Worm (Caenorhabditis elegans) whole organism, L2 larva: ENCODE results near the gene dpf-1.

Experiments used
- ama-1 ChIP-seq: fragments of 150-350 bp; optimal IDR thresholded peaks from 2 replicates; lab custom pipeline; 2018; ENCODE audit warnings: inconsistent platforms
- ceh-16 ChIP-seq: fragments of 150-350 bp; optimal IDR thresholded peaks from 2 replicates; lab custom pipeline; 2014; ENCODE audit warnings: missing biosample characterization, missing genetic modification characterization
- egl-27 ChIP-seq: sonication (generic microtip); optimal IDR thresholded peaks from 3 replicates; lab custom pipeline; 2017; ENCODE audit warnings: missing biosample characterization, missing genetic modification reagents, missing genetic modification characterization
- lin-13 ChIP-seq: fragments of 150-350 bp; optimal IDR thresholded peaks from 2 replicates; lab custom pipeline; 2014; ENCODE audit warnings: missing biosample characterization, missing genetic modification reagents, missing genetic modification characterization
- mdl-1 ChIP-seq, 2 experiments: fragments of 150-350 bp in 1 of 2; sonication (generic microtip) in 1 of 2; optimal IDR thresholded peaks; 2 replicates each; lab custom pipeline; 2017; ENCODE audit warnings: missing biosample characterization in 2 of 2, missing genetic modification characterization in 2 of 2
- nhr-25 ChIP-seq: fragments of 150-350 bp; sonication (generic microtip); optimal IDR thresholded peaks from 3 replicates; lab custom pipeline; 2014; ENCODE audit warnings: missing biosample characterization, missing genetic modification characterization
- nhr-77 ChIP-seq: fragments of 150-350 bp; optimal IDR thresholded peaks from 2 replicates; lab custom pipeline; 2014; ENCODE audit warnings: missing biosample characterization, missing genetic modification characterization
- snpc-4 ChIP-seq: fragments of 150-350 bp; optimal IDR thresholded peaks from 2 replicates; lab custom pipeline; 2014; ENCODE audit warnings: missing biosample characterization, missing genetic modification characterization

ce11 chrV:15481374-15481773, 10.2 kb downstream of the dpf-1 start, which contains the start of gene nhr-150:
- TF ChIP-seq nhr-25 (tag; lab: Kevin White, UChicago) (no peak), snpc-4 (tag; lab: Kevin White, UChicago) (no peak), mdl-1 (tag; optimal IDR thresholded peaks at IDR 0.05; lab: Kevin White, UChicago) (no peak), ceh-16 (no peak), lin-13 (no peak), egl-27 (tag; lab: Kevin White, UChicago) (no peak), ama-1 (no peak), nhr-77 (tag; lab: Kevin White, UChicago) (no peak)
